Fruit fly (Drosophila melanogaster): ENCODE data around the gene m.

Gene m

dm6 chrX:11720138-11720537 is 33.9 kb upstream of the m start, which contains the start of gene Tango10 (continued):
- no peak for TF ChIP-seq Bdp1 (GFP tag; optimal IDR thresholded peaks at IDR 0.05)
- TF ChIP-seq Lim3 (GFP tag; IDR thresholded peaks at IDR 0.05), result no peak
- TF ChIP-seq CG2889 (GFP tag; IDR thresholded peaks at IDR 0.05), result 0 out of 3 replicates have a peak, but pooled peaks have one; percentile 39
- TF ChIP-seq CG15696 (tag; optimal IDR thresholded peaks at IDR 0.05), result peak; percentile 70
- peak; percentile 70; the same call in 2 of the 3 replicates for TF ChIP-seq CG6791 (GFP tag; IDR thresholded peaks at IDR 0.05; ENCODE audit: partially characterized antibody)
- TF ChIP-seq Poxn (GFP tag; IDR thresholded peaks at IDR 0.05), result no peak
- no peak for TF ChIP-seq Ravus (GFP tag; IDR thresholded peaks at IDR 0.05)
- peak; percentile 84 for TF ChIP-seq CG15514 (GFP tag; optimal IDR thresholded peaks at IDR 0.05)
- peak; percentile 37; the same call in 2 of the 3 replicates for TF ChIP-seq tgo (GFP tag; IDR thresholded peaks at IDR 0.05)
- TF ChIP-seq ATbp (GFP tag; optimal IDR thresholded peaks at IDR 0.05), result no peak
- peak in 1 of 3 experiments; percentile 64 for TF ChIP-seq lola (GFP tag; optimal IDR thresholded peaks at IDR 0.05)
- TF ChIP-seq CG12942 (GFP tag; optimal IDR thresholded peaks at IDR 0.05), result no peak
- TF ChIP-seq CG8290 (GFP tag; optimal IDR thresholded peaks at IDR 0.05), result no peak
- TF ChIP-seq CG8290 (tag; optimal IDR thresholded peaks at IDR 0.05), result peak in 1 of 2 experiments; percentile 60
- peak; percentile 20 for TF ChIP-seq her (GFP tag; optimal IDR thresholded peaks at IDR 0.05)
- TF ChIP-seq bcd (GFP tag; optimal IDR thresholded peaks at IDR 0.05), result peak; percentile 20
- TF ChIP-seq CG8924 (tag; optimal IDR thresholded peaks at IDR 0.05), result peak; percentile 43
- TF ChIP-seq CrebB (tag; optimal IDR thresholded peaks at IDR 0.05), result no peak
- TF ChIP-seq HLH54F (GFP tag; optimal IDR thresholded peaks at IDR 0.05), result peak; percentile 61
- peak; percentile 64 for TF ChIP-seq Sin3A (optimal IDR thresholded peaks at IDR 0.05)
- no peak for TF ChIP-seq Hr39 (optimal IDR thresholded peaks at IDR 0.05)
- TF ChIP-seq tio (GFP tag; optimal IDR thresholded peaks at IDR 0.05), result no peak
- TF ChIP-seq CG7271 (tag; optimal IDR thresholded peaks at IDR 0.05), result no peak
- no peak for TF ChIP-seq CkIIα-i1 (GFP tag; IDR thresholded peaks at IDR 0.05)
- peak; percentile 75 for TF ChIP-seq Dbx (GFP tag; IDR thresholded peaks at IDR 0.05)
- peak; percentile 96 for TF ChIP-seq CG18764 (GFP tag; optimal IDR thresholded peaks at IDR 0.05)
- no peak for TF ChIP-seq eve (GFP tag; optimal IDR thresholded peaks at IDR 0.05)
- TF ChIP-seq Dek (tag; optimal IDR thresholded peaks at IDR 0.05), result no peak
- no peak for TF ChIP-seq Usf (GFP tag; optimal IDR thresholded peaks at IDR 0.05)
- TF ChIP-seq Lpt (GFP tag; optimal IDR thresholded peaks at IDR 0.05), result no peak
- TF ChIP-seq ems (GFP tag; optimal IDR thresholded peaks at IDR 0.05), result no peak
- TF ChIP-seq Dfd (GFP tag; optimal IDR thresholded peaks at IDR 0.05), result no peak
- peak; percentile 52; the same call in 1 of the 2 replicates for TF ChIP-seq esg (GFP tag; conservative IDR thresholded peaks at IDR 0.05)
- TF ChIP-seq CG8281 (tag; optimal IDR thresholded peaks at IDR 0.05), result no peak
- no peak for TF ChIP-seq crol (GFP tag; IDR thresholded peaks at IDR 0.05)
- peak; percentile 59 for TF ChIP-seq CG2129 (GFP tag; IDR thresholded peaks at IDR 0.05; ENCODE audit: partially characterized antibody)
- no peak; the same call in 1 of the 2 replicates for TF ChIP-seq bbx (GFP tag; IDR thresholded peaks at IDR 0.05; ENCODE audit: partially characterized antibody)
- TF ChIP-seq CG17359 (tag; optimal IDR thresholded peaks at IDR 0.05), result peak; percentile 26
- peak; percentile 18 for TF ChIP-seq tx (GFP tag; optimal IDR thresholded peaks at IDR 0.05)
- TF ChIP-seq CG4617 (GFP tag; optimal IDR thresholded peaks at IDR 0.05; ENCODE audit: borderline replicate concordance), result peak; percentile 88
- peak; percentile 86 for TF ChIP-seq phol (tag; optimal IDR thresholded peaks at IDR 0.05)
- TF ChIP-seq hbn (GFP tag; IDR thresholded peaks at IDR 0.05; ENCODE audit: partially characterized antibody), result peak; percentile 75
- peak; percentile 72 for TF ChIP-seq dm (GFP tag; optimal IDR thresholded peaks at IDR 0.05)
- no peak for TF ChIP-seq CG18262 (tag; optimal IDR thresholded peaks at IDR 0.05)
- TF ChIP-seq CG14710 (tag; optimal IDR thresholded peaks at IDR 0.05), result peak; percentile 80
- peak; percentile 57 for TF ChIP-seq Fer1 (GFP tag; optimal IDR thresholded peaks at IDR 0.05)
- TF ChIP-seq CG12155 (GFP tag; optimal IDR thresholded peaks at IDR 0.05), result peak; percentile 68
- no peak for TF ChIP-seq CG7987 (GFP tag; optimal IDR thresholded peaks at IDR 0.05)
- no peak for TF ChIP-seq H2.0 (GFP tag; IDR thresholded peaks at IDR 0.05)
- TF ChIP-seq Dip2 (GFP tag; IDR thresholded peaks at IDR 0.05), result no peak
- TF ChIP-seq cas (GFP tag; IDR thresholded peaks at IDR 0.05), result no peak
- peak; percentile 60 for TF ChIP-seq nmo (GFP tag; optimal IDR thresholded peaks at IDR 0.05)
